Worm (Caenorhabditis elegans): ENCODE data around the gene chil-6.

DNA sequence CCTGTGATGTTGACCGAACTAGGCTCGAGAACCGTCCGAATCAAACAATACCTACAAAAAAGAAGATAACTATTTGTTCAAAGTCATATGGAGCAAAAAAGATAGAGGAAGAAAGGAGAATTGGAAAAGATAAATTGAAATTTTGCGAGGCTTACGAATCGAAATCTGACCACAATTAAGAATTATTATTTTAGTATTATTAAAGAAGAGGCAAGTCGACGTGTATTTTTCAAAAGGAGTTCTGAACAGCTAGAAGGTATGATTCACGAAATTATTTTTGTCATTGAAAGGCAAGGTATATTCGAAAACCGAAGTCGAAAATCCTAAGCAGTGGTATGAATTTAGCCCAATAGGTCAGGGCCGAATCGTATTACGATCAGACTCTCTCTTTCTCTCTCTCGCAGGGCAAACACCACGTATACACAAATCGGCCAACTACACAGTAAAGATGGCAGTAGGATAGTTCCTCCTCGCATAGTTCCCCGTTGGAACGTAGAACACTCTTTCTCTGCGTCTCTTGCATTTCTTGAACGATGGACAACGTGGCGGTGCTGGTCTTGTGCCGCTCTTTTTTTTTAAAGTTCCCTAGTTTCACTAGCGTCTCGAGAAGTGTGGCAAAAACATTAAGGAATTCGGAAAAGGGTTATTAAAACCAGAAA is 33.5 kb upstream of the chil-6 start, which contains the start of gene vgln-1:
- TF ChIP-seq ceh-28 (tag; optimal IDR thresholded peaks at IDR 0.05) (no peak), fkh-10 (GFP tag; optimal IDR thresholded peaks at IDR 0.05) (no peak), ama-1 (optimal IDR thresholded peaks at IDR 0.05) (no peak), F10B5.3 (tag; optimal IDR thresholded peaks at IDR 0.05) (no peak), ztf-11 (tag; optimal IDR thresholded peaks at IDR 0.05) (no peak), lin-13 (GFP tag; optimal IDR thresholded peaks at IDR 0.05) (no peak), ceh-20 (GFP tag; IDR thresholded peaks at IDR 0.05) (no peak), fos-1 (tag; optimal IDR thresholded peaks at IDR 0.05) (no peak), lin-39 (tag; optimal IDR thresholded peaks at IDR 0.05) (no peak), nhr-11 (tag; optimal IDR thresholded peaks at IDR 0.05) (peak; percentile 31), nhr-42 (GFP tag; IDR thresholded peaks at IDR 0.05) (no peak), lir-3 (tag; optimal IDR thresholded peaks at IDR 0.05) (no peak)
